Fruit fly (Drosophila melanogaster) whole organism: Measurements from ENCODE around the gene mab-21.

Experiments used
- Dll ChIP-seq: fragments of >200 bp; optimal IDR thresholded peaks from 2 replicates; lab custom pipeline; 2017
- pan ChIP-seq: fragments of >200 bp; optimal IDR thresholded peaks from 2 replicates; lab custom pipeline; 2017
- psq ChIP-seq: fragments of >200 bp; optimal IDR thresholded peaks from 2 replicates; lab custom pipeline; 2017
- usp ChIP-seq: fragments of >200 bp; optimal IDR thresholded peaks from 2 replicates; lab custom pipeline; 2017; ENCODE audit warnings: missing biosample characterization, missing genetic modification characterization, mixed read lengths

- TF ChIP-seq psq, result no peak
- no peak for TF ChIP-seq Dll (lab: Kevin White, UChicago)
- no peak for TF ChIP-seq usp (GFP tag; lab: Kevin White, UChicago)
- TF ChIP-seq pan (lab: Kevin White, UChicago), result no peak
Observed at dm6 chrX:5995951-5996350, 17.0 kb downstream of the mab-21 start.
